Worm (Caenorhabditis elegans): ENCODE measurements around the gene M03F4.6.
A peak's percentile ranks its signal among the peaks of the same experiment; 100 is the strongest.

The M03F4.6 gene

ce11 chrX:4998875-4999274 is 29.7 kb upstream of the M03F4.6 start, which contains the start of gene set-30:
set-30 (plus strand) TSS chrX:4999270.
- TF ChIP-seq rnt-1 (tag; optimal IDR thresholded peaks at IDR 0.05) (peak; percentile 17), nhr-19 (GFP tag; conservative IDR thresholded peaks at IDR 0.05) (peak; percentile 18; the same call in 1 of the 2 replicates), lin-14 (GFP tag; optimal IDR thresholded peaks at IDR 0.05) (peak; percentile 25), nhr-11 (tag; optimal IDR thresholded peaks at IDR 0.05) (no peak), skn-1 (tag; optimal IDR thresholded peaks at IDR 0.05) (peak; percentile 29), zip-4 (GFP tag; optimal IDR thresholded peaks at IDR 0.05) (peak; percentile 1), lin-39 (tag; optimal IDR thresholded peaks at IDR 0.05) (no peak)

- TF ChIP-seq dpl-1 (GFP tag; optimal IDR thresholded peaks at IDR 0.05), result peak in 1 of 3 experiments; percentile 52
- TF ChIP-seq C34B4.2 (tag; optimal IDR thresholded peaks at IDR 0.05), result no peak
- no peak for TF ChIP-seq ceh-90 (tag; optimal IDR thresholded peaks at IDR 0.05)
- peak in 1 of 2 experiments; percentile 36 for TF ChIP-seq mdl-1 (tag; optimal IDR thresholded peaks at IDR 0.05)
- no peak for TF ChIP-seq skn-1 (tag; optimal IDR thresholded peaks at IDR 0.05)
- no peak for TF ChIP-seq pax-3 (tag; optimal IDR thresholded peaks at IDR 0.05)
- TF ChIP-seq tbx-2 (tag; optimal IDR thresholded peaks at IDR 0.05), result peak; percentile 13
- peak; percentile 69 for TF ChIP-seq C16A3.4 (tag; optimal IDR thresholded peaks at IDR 0.05)
- peak; percentile 7 for TF ChIP-seq rnt-1 (tag; optimal IDR thresholded peaks at IDR 0.05)
- peak; percentile 17 for TF ChIP-seq fkh-8 (tag; optimal IDR thresholded peaks at IDR 0.05)
- no peak for TF ChIP-seq mef-2 (tag; optimal IDR thresholded peaks at IDR 0.05)
- peak; percentile 39 for TF ChIP-seq nhr-71 (tag; optimal IDR thresholded peaks at IDR 0.05)
- no peak for TF ChIP-seq unc-98 (GFP tag; IDR thresholded peaks at IDR 0.05)
- TF ChIP-seq nhr-12 (tag; optimal IDR thresholded peaks at IDR 0.05), result no peak
- TF ChIP-seq elt-2 (tag; optimal IDR thresholded peaks at IDR 0.05), result peak; percentile 4
- TF ChIP-seq nhr-47 (tag; optimal IDR thresholded peaks at IDR 0.05), result peak; percentile 35
- TF ChIP-seq lin-14 (GFP tag; optimal IDR thresholded peaks at IDR 0.05), result peak; percentile 67
- TF ChIP-seq nhr-90 (tag; optimal IDR thresholded peaks at IDR 0.05; ENCODE audit: poor library complexity), result no peak
- TF ChIP-seq lsy-2 (tag; optimal IDR thresholded peaks at IDR 0.05), result no peak
- no peak for TF ChIP-seq swsn-7 (tag; optimal IDR thresholded peaks at IDR 0.05)
- TF ChIP-seq mep-1 (tag; optimal IDR thresholded peaks at IDR 0.05), result peak; percentile 68
- peak; percentile 5 for TF ChIP-seq nhr-77 (tag; optimal IDR thresholded peaks at IDR 0.05)
- TF ChIP-seq nhr-20 (tag; optimal IDR thresholded peaks at IDR 0.05), result peak; percentile 6
- TF ChIP-seq lin-15B (tag; optimal IDR thresholded peaks at IDR 0.05), result peak; percentile 54
- peak in 1 of 2 experiments; percentile 10 for TF ChIP-seq efl-1 (optimal IDR thresholded peaks at IDR 0.05)
- TF ChIP-seq efl-1 (GFP tag; optimal IDR thresholded peaks at IDR 0.05 in 1 of 2), result peak; percentile 35 to 88
- TF ChIP-seq blmp-1 (tag; optimal IDR thresholded peaks at IDR 0.05), result no peak
- peak; percentile 57 for TF ChIP-seq snu-23 (GFP tag; optimal IDR thresholded peaks at IDR 0.05)
- peak; percentile 18 to 56 for TF ChIP-seq lin-35 (GFP tag; optimal IDR thresholded peaks at IDR 0.05)
- no peak for TF ChIP-seq elt-3 (tag; optimal IDR thresholded peaks at IDR 0.05)
- no peak for TF ChIP-seq hlh-17 (GFP tag; optimal IDR thresholded peaks at IDR 0.05; ENCODE audit: borderline replicate concordance)
- TF ChIP-seq nhr-85 (tag), result no peak
- TF ChIP-seq aha-1 (tag; optimal IDR thresholded peaks at IDR 0.05), result no peak
- no peak for TF ChIP-seq ceh-8 (GFP tag; optimal IDR thresholded peaks at IDR 0.05)
- TF ChIP-seq ceh-82 (tag; optimal IDR thresholded peaks at IDR 0.05), result peak in 1 of 3 experiments; percentile 44
- peak; percentile 42 for TF ChIP-seq xbp-1 (tag; optimal IDR thresholded peaks at IDR 0.05)
Observed at ce11 chrX:4997548-4998087, 28.5 kb upstream of the M03F4.6 start, which contains the start of gene ZC8.6. ZC8.6 (minus strand) TSS chrX:4997598.

ce11 chrX:4992523-4992922 is 23.4 kb upstream of the M03F4.6 start:
- no peak for TF ChIP-seq unc-86 (tag; optimal IDR thresholded peaks at IDR 0.05)
